Fruit fly (Drosophila melanogaster) whole organism, embryonic: Measurements from ENCODE around the gene st.

Experiments used
- Blimp-1 ChIP-seq: fragments of 200-800 bp; sonication (Bioruptor generic); optimal IDR thresholded peaks from 3 replicates; lab custom pipeline; 2018; ENCODE audit warnings: missing biosample characterization, missing genetic modification characterization, mild to moderate bottlenecking, moderate library complexity, missing genetic modification reagents
- BtbVII ChIP-seq: fragments of 200-800 bp; sonication (Bioruptor generic); optimal IDR thresholded peaks from 3 replicates; lab custom pipeline; 2017; ENCODE audit warnings: missing biosample characterization, mild to moderate bottlenecking, missing genetic modification characterization
- CG10274 ChIP-seq: fragments of 200-800 bp; sonication (Bioruptor generic); optimal IDR thresholded peaks from 3 replicates; lab custom pipeline; 2017; ENCODE audit warnings: missing biosample characterization, mild to moderate bottlenecking, missing genetic modification characterization
- CG10543 ChIP-seq: fragments of 200-800 bp; sonication (Bioruptor generic); optimal IDR thresholded peaks from 3 replicates; lab custom pipeline; 2017; ENCODE audit warnings: missing biosample characterization, mild to moderate bottlenecking, missing genetic modification characterization, moderate library complexity
- CG11723 ChIP-seq: fragments of 200-800 bp; sonication (Bioruptor generic); optimal IDR thresholded peaks from 2 replicates; lab custom pipeline; 2017; ENCODE audit warnings: missing biosample characterization, mild to moderate bottlenecking, missing genetic modification characterization
- CG13775 ChIP-seq: fragments of 200-800 bp; sonication (Bioruptor generic); optimal IDR thresholded peaks from 3 replicates; lab custom pipeline; 2017; ENCODE audit warnings: missing biosample characterization, mild to moderate bottlenecking, missing genetic modification characterization
- CG14014 ChIP-seq: fragments of 200-800 bp; sonication (Bioruptor generic); IDR thresholded peaks from 2 replicates; pipeline ENCODE4 v1.3.6; 2022; ENCODE audit warnings: missing biosample characterization, missing genetic modification characterization
- CG14050 ChIP-seq: fragments of 200-800 bp; sonication (Bioruptor generic); IDR thresholded peaks from 3 replicates; pipeline ENCODE4 v1.3.6; 2022; ENCODE audit warnings: missing biosample characterization, missing genetic modification characterization
- CG14965 ChIP-seq: fragments of 200-800 bp; sonication (Bioruptor generic); optimal IDR thresholded peaks from 2 replicates; lab custom pipeline; 2016; ENCODE audit warnings: missing biosample characterization, missing genetic modification characterization, borderline replicate concordance
- CG16779 ChIP-seq: fragments of 200-800 bp; sonication (Bioruptor generic); IDR thresholded peaks from 2 replicates; pipeline ENCODE4 v1.3.6; 2022; ENCODE audit warnings: missing biosample characterization, missing genetic modification characterization
- CG17359 ChIP-seq: fragments of 200-800 bp; sonication (Bioruptor generic); optimal IDR thresholded peaks from 3 replicates; lab custom pipeline; 2018; ENCODE audit warnings: missing biosample characterization, mild to moderate bottlenecking, missing genetic modification characterization, moderate library complexity
- CG17612 ChIP-seq: fragments of 200-800 bp; sonication (Bioruptor generic); IDR thresholded peaks from 2 replicates; pipeline ENCODE4 v1.3.6; 2022; ENCODE audit warnings: missing biosample characterization, missing genetic modification characterization
- CG2875 ChIP-seq: fragments of 200-800 bp; sonication (Bioruptor generic); optimal IDR thresholded peaks from 2 replicates; lab custom pipeline; 2017; ENCODE audit warnings: missing biosample characterization, mild to moderate bottlenecking, missing genetic modification characterization, missing genetic modification reagents
- CG32532 ChIP-seq: fragments of 200-800 bp; sonication (Bioruptor generic); IDR thresholded peaks from 2 replicates; pipeline ENCODE4 v1.3.6; 2022; ENCODE audit warnings: missing biosample characterization, missing genetic modification characterization
- CG3281 ChIP-seq: fragments of 200-800 bp; sonication (Bioruptor generic); optimal IDR thresholded peaks from 3 replicates; lab custom pipeline; 2017; ENCODE audit warnings: missing biosample characterization, mild to moderate bottlenecking, missing genetic modification characterization
- CG6654 ChIP-seq: fragments of 200-800 bp; sonication (Bioruptor generic); optimal IDR thresholded peaks from 2 replicates; lab custom pipeline; 2017; ENCODE audit warnings: missing biosample characterization, mild to moderate bottlenecking, missing genetic modification characterization
- CG6765 ChIP-seq: fragments of 200-800 bp; sonication (Bioruptor generic); optimal IDR thresholded peaks from 3 replicates; lab custom pipeline; 2017; ENCODE audit warnings: missing biosample characterization, mild to moderate bottlenecking, missing genetic modification characterization
- CG8281 ChIP-seq: fragments of 200-800 bp; sonication (Bioruptor generic); optimal IDR thresholded peaks from 2 replicates; lab custom pipeline; 2018; ENCODE audit warnings: missing biosample characterization, mild to moderate bottlenecking, missing genetic modification characterization, moderate library complexity
- CHES-1-like ChIP-seq: fragments of 200-800 bp; sonication (Bioruptor generic); optimal IDR thresholded peaks from 2 replicates; lab custom pipeline; 2016; ENCODE audit warnings: missing biosample characterization, missing genetic modification characterization
- Camta ChIP-seq: fragments of 200-800 bp; sonication (Bioruptor generic); optimal IDR thresholded peaks from 2 replicates; lab custom pipeline; 2016; ENCODE audit warnings: missing biosample characterization, missing genetic modification characterization
- Dip3 ChIP-seq: fragments of 200-800 bp; sonication (Bioruptor generic); optimal IDR thresholded peaks from 3 replicates; lab custom pipeline; 2016; ENCODE audit warnings: missing biosample characterization, missing genetic modification characterization
- Fer3 ChIP-seq: fragments of 200-800 bp; sonication (Bioruptor generic); optimal IDR thresholded peaks from 2 replicates; lab custom pipeline; 2018; ENCODE audit warnings: missing biosample characterization, mild to moderate bottlenecking, missing genetic modification characterization, moderate library complexity
- HLHmδ ChIP-seq: fragments of 200-800 bp; sonication (Bioruptor generic); optimal IDR thresholded peaks from 2 replicates; lab custom pipeline; 2018; ENCODE audit warnings: missing biosample characterization, mild to moderate bottlenecking, missing genetic modification characterization, moderate library complexity
- Hmx ChIP-seq: fragments of 200-800 bp; sonication (Bioruptor generic); optimal IDR thresholded peaks from 2 replicates; lab custom pipeline; 2016; ENCODE audit warnings: missing biosample characterization, missing genetic modification characterization
- Hr39 ChIP-seq: fragments of >200 bp; optimal IDR thresholded peaks from 2 replicates; lab custom pipeline; 2017
- Mad ChIP-seq: fragments of 200-800 bp; sonication (Bioruptor generic); optimal IDR thresholded peaks from 2 replicates; lab custom pipeline; 2016; ENCODE audit warnings: missing biosample characterization, missing genetic modification characterization
- Neu2 ChIP-seq: fragments of 200-800 bp; sonication (Bioruptor generic); optimal IDR thresholded peaks from 3 replicates; lab custom pipeline; 2016; ENCODE audit warnings: missing biosample characterization, missing genetic modification characterization, borderline replicate concordance
- Oli ChIP-seq: fragments of 200-800 bp; sonication (Bioruptor generic); optimal IDR thresholded peaks from 2 replicates; lab custom pipeline; 2018; ENCODE audit warnings: missing biosample characterization, mild to moderate bottlenecking, missing genetic modification characterization, moderate library complexity
- Ssrp ChIP-seq: fragments of 200-800 bp; sonication (Bioruptor generic); optimal IDR thresholded peaks from 2 replicates; lab custom pipeline; 2018; ENCODE audit warnings: missing biosample characterization, mild to moderate bottlenecking, missing genetic modification characterization, moderate library complexity
- ap ChIP-seq: fragments of 200-800 bp; sonication (Bioruptor generic); IDR thresholded peaks from 2 replicates; pipeline ENCODE4 v1.3.6; 2022; ENCODE audit warnings: missing biosample characterization, missing genetic modification characterization
- ase ChIP-seq: fragments of 200-800 bp; sonication (Bioruptor generic); IDR thresholded peaks from 3 replicates; pipeline ENCODE4 v1.3.6; 2022; ENCODE audit warnings: missing biosample characterization, missing genetic modification characterization
- btn ChIP-seq: fragments of 200-800 bp; sonication (Bioruptor generic); optimal IDR thresholded peaks from 2 replicates; lab custom pipeline; 2016; ENCODE audit warnings: missing biosample characterization, missing genetic modification characterization
- cas ChIP-seq: fragments of 200-800 bp; sonication (Bioruptor generic); IDR thresholded peaks from 2 replicates; pipeline ENCODE4 v1.3.6; 2022; ENCODE audit warnings: missing biosample characterization, missing genetic modification characterization
- chif ChIP-seq, 2 experiments: fragments of 200-800 bp; sonication (Bioruptor generic); optimal IDR thresholded peaks; 3 replicates each; lab custom pipeline; 2016; ENCODE audit warnings: missing biosample characterization in 2 of 2, missing genetic modification characterization in 2 of 2
- chn ChIP-seq: fragments of 200-800 bp; sonication (Bioruptor generic); optimal IDR thresholded peaks from 2 replicates; lab custom pipeline; 2016; ENCODE audit warnings: missing biosample characterization, missing genetic modification characterization
- dm ChIP-seq: fragments of 200-800 bp; sonication (Bioruptor generic); optimal IDR thresholded peaks from 3 replicates; lab custom pipeline; 2016; ENCODE audit warnings: missing biosample characterization, missing genetic modification characterization
- en ChIP-seq: fragments of 200-800 bp; sonication (Bioruptor generic); optimal IDR thresholded peaks from 2 replicates; lab custom pipeline; 2016; ENCODE audit warnings: missing biosample characterization, missing genetic modification characterization
- exex ChIP-seq: fragments of 200-800 bp; sonication (Bioruptor generic); optimal IDR thresholded peaks from 4 replicates; lab custom pipeline; 2018; ENCODE audit warnings: missing biosample characterization, mild to moderate bottlenecking, missing genetic modification characterization, moderate library complexity
- fd96Cb ChIP-seq: fragments of 200-800 bp; sonication (Bioruptor generic); optimal IDR thresholded peaks from 2 replicates; lab custom pipeline; 2018; ENCODE audit warnings: missing biosample characterization, mild to moderate bottlenecking, missing genetic modification characterization, moderate library complexity
- grn ChIP-seq: fragments of 200-800 bp; sonication (Bioruptor generic); optimal IDR thresholded peaks from 3 replicates; lab custom pipeline; 2017; ENCODE audit warnings: missing biosample characterization, missing genetic modification characterization
- ind ChIP-seq: fragments of 200-800 bp; sonication (Bioruptor generic); optimal IDR thresholded peaks from 3 replicates; lab custom pipeline; 2016; ENCODE audit warnings: missing biosample characterization, missing genetic modification characterization
- jigr1 ChIP-seq: fragments of 200-800 bp; sonication (Bioruptor generic); IDR thresholded peaks from 3 replicates; pipeline ENCODE4 v1.3.6; 2022; ENCODE audit warnings: missing biosample characterization, missing genetic modification characterization
- klu ChIP-seq: fragments of 200-800 bp; sonication (Bioruptor generic); IDR thresholded peaks from 2 replicates; pipeline ENCODE4 v1.3.6; 2022; ENCODE audit warnings: missing biosample characterization, missing genetic modification characterization
- mirr ChIP-seq: fragments of 200-800 bp; sonication (Bioruptor generic); optimal IDR thresholded peaks from 3 replicates; lab custom pipeline; 2018; ENCODE audit warnings: missing biosample characterization, mild to moderate bottlenecking, missing genetic modification characterization
- pho ChIP-seq: fragments of 200-800 bp; sonication (Bioruptor generic); optimal IDR thresholded peaks from 2 replicates; lab custom pipeline; 2016; ENCODE audit warnings: missing biosample characterization, missing genetic modification characterization
- pros ChIP-seq: fragments of 200-800 bp; sonication (Bioruptor generic); optimal IDR thresholded peaks from 3 replicates; lab custom pipeline; 2019; ENCODE audit warnings: missing biosample characterization, mild to moderate bottlenecking, missing genetic modification characterization, moderate library complexity
- repo ChIP-seq: fragments of 200-800 bp; sonication (Bioruptor generic); optimal IDR thresholded peaks from 2 replicates; lab custom pipeline; 2016; ENCODE audit warnings: missing biosample characterization, missing genetic modification characterization
- ro ChIP-seq: fragments of 200-800 bp; sonication (Bioruptor generic); IDR thresholded peaks from 2 replicates; pipeline ENCODE4 v1.3.6; 2022; ENCODE audit warnings: missing biosample characterization, missing genetic modification characterization
- sens ChIP-seq: fragments of 200-800 bp; sonication (Bioruptor generic); peaks from one replicate; lab custom pipeline; 2016; ENCODE audit warnings: missing biosample characterization, missing genetic modification characterization
- seq ChIP-seq: fragments of 200-800 bp; sonication (Bioruptor generic); IDR thresholded peaks from 2 replicates; pipeline ENCODE4 v1.3.6; 2022; ENCODE audit warnings: missing biosample characterization, missing genetic modification characterization
- trem ChIP-seq: fragments of 200-800 bp; optimal IDR thresholded peaks from 3 replicates; lab custom pipeline; 2019; ENCODE audit warnings: missing biosample characterization, mild to moderate bottlenecking, missing genetic modification characterization, moderate library complexity
- wek ChIP-seq: fragments of 200-800 bp; sonication (Bioruptor generic); optimal IDR thresholded peaks from 3 replicates; lab custom pipeline; 2018; ENCODE audit warnings: missing biosample characterization, mild to moderate bottlenecking, missing genetic modification characterization, moderate library complexity

Gene st

dm6 chr3L:16494651-16495074 lies 2.8 kb upstream of the st start (continued):
- no peak for TF ChIP-seq CG17612
- no peak for TF ChIP-seq exex (tag; lab: Kevin White, UChicago)
- TF ChIP-seq Blimp-1 (GFP tag; lab: Kevin White, UChicago) = peak; percentile 9
- no peak for TF ChIP-seq ase (GFP tag; lab: Robert Waterston, UW)
- no peak for TF ChIP-seq cas (GFP tag; lab: Robert Waterston, UW)
- 0 out of 2 replicates have a peak, but pooled peaks have one; percentile 23 for TF ChIP-seq CG14014 (GFP tag; lab: Robert Waterston, UW)
- peak; percentile 18 for TF ChIP-seq mirr (GFP tag; lab: Kevin White, UChicago)
- no peak for TF ChIP-seq klu (GFP tag; lab: Robert Waterston, UW)
- no peak for TF ChIP-seq ro
- no peak for TF ChIP-seq Ssrp (tag; lab: Kevin White, UChicago)
- TF ChIP-seq Hmx (GFP tag; lab: Kevin White, UChicago) = no peak
- no peak for TF ChIP-seq Dip3
- TF ChIP-seq pho (GFP tag; lab: Kevin White, UChicago) = peak; percentile 21
- no peak for TF ChIP-seq Mad (GFP tag; lab: Kevin White, UChicago)
- TF ChIP-seq Neu2 (GFP tag; lab: Kevin White, UChicago) = no peak
- TF ChIP-seq CG11723 = no peak
- TF ChIP-seq jigr1 (GFP tag; lab: Robert Waterston, UW) = no peak
- peak; percentile 27 for TF ChIP-seq Oli (tag; lab: Kevin White, UChicago)
- no peak for TF ChIP-seq btn (GFP tag; lab: Kevin White, UChicago)
- TF ChIP-seq sens (GFP tag; lab: Kevin White, UChicago) = peak; percentile 90
- no peak for TF ChIP-seq en (GFP tag; lab: Kevin White, UChicago)
- no peak for TF ChIP-seq HLHmδ
- no peak for TF ChIP-seq CG2875 (GFP tag; lab: Kevin White, UChicago)
- no peak for TF ChIP-seq pros (GFP tag; lab: Kevin White, UChicago)
- TF ChIP-seq Camta = peak; percentile 6
- TF ChIP-seq dm (GFP tag; lab: Kevin White, UChicago) = no peak
- TF ChIP-seq trem (tag; lab: Kevin White, UChicago) = peak; percentile 14
- peak; percentile 20 for TF ChIP-seq CG10274
- no peak for TF ChIP-seq ap (GFP tag; lab: Robert Waterston, UW)
- TF ChIP-seq grn (GFP tag; lab: Kevin White, UChicago) = no peak
- TF ChIP-seq Fer3 (tag; lab: Kevin White, UChicago) = no peak
- peak; percentile 6 for TF ChIP-seq CHES-1-like (GFP tag; lab: Kevin White, UChicago)
- TF ChIP-seq CG16779 (GFP tag; lab: Robert Waterston, UW) = no peak
- TF ChIP-seq CG13775 (GFP tag; lab: Kevin White, UChicago) = no peak
- peak; percentile 54 for TF ChIP-seq CG3281
- TF ChIP-seq fd96Cb (tag; lab: Kevin White, UChicago) = no peak
- no peak for TF ChIP-seq ind (GFP tag; lab: Kevin White, UChicago)
- TF ChIP-seq CG6654 (GFP tag; lab: Kevin White, UChicago) = no peak
- no peak for TF ChIP-seq chn (GFP tag; lab: Kevin White, UChicago)
- no peak for TF ChIP-seq CG6765 (GFP tag; lab: Kevin White, UChicago)
- peak; percentile 25 for TF ChIP-seq BtbVII (GFP tag; lab: Kevin White, UChicago)
- TF ChIP-seq CG8281 (tag; lab: Kevin White, UChicago) = no peak
- no peak for TF ChIP-seq seq (GFP tag; lab: Robert Waterston, UW)
- no peak for TF ChIP-seq repo (GFP tag; lab: Kevin White, UChicago)
- no peak for TF ChIP-seq CG32532
- TF ChIP-seq CG17359 = peak; percentile 26
- TF ChIP-seq chif (GFP tag; optimal IDR thresholded peaks at IDR 0.05; lab: Kevin White, UChicago) = no peak
- TF ChIP-seq Hr39 (lab: Kevin White, UChicago) = no peak
- peak; percentile 40 for TF ChIP-seq CG10543 (GFP tag; lab: Kevin White, UChicago)
- TF ChIP-seq CG14965 (GFP tag; lab: Kevin White, UChicago) = no peak
- no peak for TF ChIP-seq CG14050
- TF ChIP-seq wek = peak; percentile 31
